Worm (Caenorhabditis elegans) whole organism, mixed stage, embryonic: ENCODE results near the gene zhit-2.

ENCODE experiments used
- elt-3 ChIP-seq: fragments of 150-350 bp; optimal IDR thresholded peaks from 2 replicates; lab custom pipeline; 2014; ENCODE audit warnings: missing biosample characterization, missing genetic modification characterization
- mab-5 ChIP-seq: fragments of 150-350 bp; optimal IDR thresholded peaks from 2 replicates; lab custom pipeline; 2014; ENCODE audit warnings: missing biosample characterization, missing genetic modification characterization
- nhr-28 ChIP-seq: fragments of 150-350 bp; optimal IDR thresholded peaks from 2 replicates; lab custom pipeline; 2014; ENCODE audit warnings: missing biosample characterization, missing genetic modification characterization
- pha-4 ChIP-seq: fragments of 150-350 bp; optimal IDR thresholded peaks from 2 replicates; lab custom pipeline; 2018; ENCODE audit warnings: missing biosample characterization, missing genetic modification reagents, missing genetic modification characterization
- unc-120 ChIP-seq: sonication (generic microtip); optimal IDR thresholded peaks from 2 replicates; lab custom pipeline; 2017; ENCODE audit warnings: missing genetic modification characterization, missing compliant biosample characterization; ENCODE audit not compliant: poor library complexity, severe bottlenecking
- unc-39 ChIP-seq: fragments of 150-350 bp; optimal IDR thresholded peaks from 2 replicates; lab custom pipeline; 2014; ENCODE audit warnings: missing biosample characterization, missing genetic modification characterization

DNA sequence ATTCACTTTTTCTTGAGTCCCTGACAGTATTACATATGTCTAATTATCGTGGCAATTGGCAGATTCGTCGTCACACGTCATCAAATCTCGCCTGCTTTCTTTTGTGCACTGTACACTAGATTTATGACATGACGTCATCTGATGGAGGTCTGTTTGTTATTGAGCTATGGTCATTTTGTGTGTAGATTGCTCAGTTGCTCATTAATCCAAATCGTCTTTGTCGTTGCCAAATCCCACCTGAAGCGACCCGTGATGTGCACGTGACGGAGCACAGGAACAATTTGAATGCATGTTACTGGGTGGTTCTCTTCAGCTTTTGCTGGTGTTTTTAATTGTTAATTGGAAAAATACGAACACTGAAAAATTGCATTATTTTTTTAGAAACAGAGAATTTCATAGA is 28.7 kb upstream of the zhit-2 start:
- TF ChIP-seq mab-5 (tag; lab: Kevin White, UChicago) (no peak), nhr-28 (tag; lab: Kevin White, UChicago) (no peak), pha-4 (tag; lab: Kevin White, UChicago) (no peak), unc-120 (no peak), elt-3 (tag; lab: Kevin White, UChicago) (no peak), unc-39 (tag; lab: Kevin White, UChicago) (no peak)
